Fruit fly (Drosophila melanogaster) Kc167 (cell line): Measurements from ENCODE around the gene nonC.

Experiments
- h ChIP-seq: fragments of >200 bp; optimal IDR thresholded peaks from 3 replicates; lab custom pipeline; 2018; ENCODE audit warnings: missing external identifiers
- psq ChIP-seq: fragments of >200 bp; optimal IDR thresholded peaks from 2 replicates; lab custom pipeline; 2017; ENCODE audit warnings: missing external identifiers

DNA sequence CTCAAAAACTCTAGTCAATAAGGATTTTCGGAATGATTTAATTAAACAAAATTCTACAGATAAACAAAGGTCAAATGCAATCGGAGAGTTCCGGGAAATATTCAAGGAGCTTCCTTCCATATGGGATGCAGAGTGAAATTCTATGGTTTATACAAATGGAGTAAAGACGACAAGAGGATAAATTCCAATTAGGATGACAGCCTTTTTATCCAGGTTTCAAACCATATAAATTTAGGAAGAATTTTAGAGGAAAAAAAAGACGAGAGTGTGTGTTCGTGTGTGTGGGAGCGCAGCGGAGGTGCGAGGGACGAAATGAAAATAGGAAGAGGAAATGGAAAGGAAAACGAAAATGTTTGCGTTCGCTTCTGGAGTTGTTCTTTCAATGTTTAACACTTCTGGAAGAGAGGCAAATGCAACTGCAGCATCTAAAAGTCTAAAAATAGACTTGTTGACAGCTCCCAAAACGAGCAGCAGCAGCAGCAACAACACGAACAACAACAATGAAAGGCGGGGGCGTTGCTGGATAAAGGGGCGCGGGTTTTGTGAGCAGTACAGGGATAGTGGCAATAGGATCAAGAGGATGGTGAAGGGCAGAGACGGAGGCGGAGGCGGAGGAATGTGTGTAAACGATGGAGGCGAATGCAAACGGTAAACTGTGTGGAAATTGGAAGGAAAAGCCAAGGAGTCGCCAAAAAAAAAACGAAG lies 21.8 kb upstream of the nonC start:
- TF ChIP-seq psq (lab: Kevin White, UChicago) (no peak), h (no peak)
